Fruit fly (Drosophila melanogaster) whole organism, embryonic: Measurements from ENCODE around the gene CG17803.
A peak's percentile ranks its signal among the peaks of the same experiment; 100 is the strongest.

Source experiments
- CG10267 ChIP-seq: fragments of 200-800 bp; sonication (Bioruptor generic); optimal IDR thresholded peaks from 2 replicates; lab custom pipeline; 2018; ENCODE audit warnings: missing biosample characterization, mild to moderate bottlenecking, missing genetic modification characterization, moderate library complexity
- CG10274 ChIP-seq: fragments of 200-800 bp; sonication (Bioruptor generic); optimal IDR thresholded peaks from 3 replicates; lab custom pipeline; 2017; ENCODE audit warnings: missing biosample characterization, mild to moderate bottlenecking, missing genetic modification characterization
- CG10959 ChIP-seq: fragments of 200-800 bp; sonication (Bioruptor generic); IDR thresholded peaks from 2 replicates; pipeline ENCODE4 v1.3.6; 2022; ENCODE audit warnings: missing biosample characterization, missing genetic modification characterization
- CG11093 ChIP-seq: fragments of 200-800 bp; sonication (Bioruptor generic); IDR thresholded peaks from 3 replicates; pipeline ENCODE4 v1.3.6; 2022; ENCODE audit warnings: missing biosample characterization, missing genetic modification characterization
- CG11247 ChIP-seq: fragments of 200-800 bp; sonication (Bioruptor generic); IDR thresholded peaks from 2 replicates; pipeline ENCODE4 v1.3.6; 2022; ENCODE audit warnings: missing biosample characterization, missing genetic modification characterization
- CG12942 ChIP-seq: fragments of 200-800 bp; sonication (Bioruptor generic); optimal IDR thresholded peaks from 3 replicates; lab custom pipeline; 2016; ENCODE audit warnings: missing biosample characterization, missing genetic modification characterization
- CG16813 ChIP-seq: fragments of 200-800 bp; sonication (Bioruptor generic); IDR thresholded peaks from 3 replicates; pipeline ENCODE4 v1.3.6; 2022; ENCODE audit warnings: missing biosample characterization, missing genetic modification characterization; ENCODE audit not compliant: partially characterized antibody
- CG16815 ChIP-seq: fragments of 200-800 bp; sonication (Bioruptor generic); optimal IDR thresholded peaks from 3 replicates; lab custom pipeline; 2017; ENCODE audit warnings: missing biosample characterization, mild to moderate bottlenecking, missing genetic modification characterization
- CG18599 ChIP-seq: fragments of 200-800 bp; sonication (Bioruptor generic); optimal IDR thresholded peaks from 3 replicates; lab custom pipeline; 2017; ENCODE audit warnings: missing biosample characterization, missing genetic modification characterization, mild to moderate bottlenecking, moderate library complexity, missing genetic modification reagents
- CG31365 ChIP-seq: fragments of 200-800 bp; sonication (Bioruptor generic); optimal IDR thresholded peaks from 2 replicates; lab custom pipeline; 2018; ENCODE audit warnings: missing biosample characterization, mild to moderate bottlenecking, missing genetic modification characterization
- CG7271 ChIP-seq: fragments of 200-800 bp; sonication (Bioruptor generic); optimal IDR thresholded peaks from 2 replicates; lab custom pipeline; 2018; ENCODE audit warnings: missing biosample characterization, mild to moderate bottlenecking, missing genetic modification characterization, moderate library complexity
- CG7372 ChIP-seq: fragments of 200-800 bp; sonication (Bioruptor generic); IDR thresholded peaks from 2 replicates; pipeline ENCODE4 v1.3.6; 2022; ENCODE audit warnings: missing biosample characterization, missing genetic modification characterization
- CG7839 ChIP-seq: fragments of 200-800 bp; sonication (Bioruptor generic); optimal IDR thresholded peaks from 3 replicates; lab custom pipeline; 2018; ENCODE audit warnings: missing biosample characterization, mild to moderate bottlenecking, missing genetic modification characterization, moderate library complexity
- CG8388 ChIP-seq: fragments of 200-800 bp; sonication (Bioruptor generic); optimal IDR thresholded peaks from 2 replicates; lab custom pipeline; 2019; ENCODE audit warnings: missing biosample characterization, mild to moderate bottlenecking, missing genetic modification characterization, moderate library complexity
- CG9797 ChIP-seq: fragments of 200-800 bp; sonication (Bioruptor generic); optimal IDR thresholded peaks from 3 replicates; lab custom pipeline; 2018; ENCODE audit warnings: missing biosample characterization, mild to moderate bottlenecking, missing genetic modification characterization
- Dip2 ChIP-seq: fragments of 200-800 bp; sonication (Bioruptor generic); IDR thresholded peaks from 2 replicates; pipeline ENCODE4 v1.3.6; 2022; ENCODE audit warnings: missing biosample characterization, missing genetic modification characterization
- Dip3 ChIP-seq: fragments of 200-800 bp; sonication (Bioruptor generic); optimal IDR thresholded peaks from 3 replicates; lab custom pipeline; 2016; ENCODE audit warnings: missing biosample characterization, missing genetic modification characterization
- Drgx ChIP-seq: fragments of 200-800 bp; sonication (Bioruptor generic); IDR thresholded peaks from 2 replicates; pipeline ENCODE4 v1.3.6; 2022; ENCODE audit warnings: missing biosample characterization, missing genetic modification characterization
- H2.0 ChIP-seq: fragments of 200-800 bp; sonication (Bioruptor generic); IDR thresholded peaks from 2 replicates; pipeline ENCODE4 v1.3.6; 2022; ENCODE audit warnings: missing biosample characterization, missing genetic modification characterization
- HLHmδ ChIP-seq: fragments of 200-800 bp; sonication (Bioruptor generic); optimal IDR thresholded peaks from 2 replicates; lab custom pipeline; 2018; ENCODE audit warnings: missing biosample characterization, mild to moderate bottlenecking, missing genetic modification characterization, moderate library complexity
- Hr51 ChIP-seq, 2 experiments: fragments of 200-800 bp; sonication (Bioruptor generic); optimal IDR thresholded peaks; 2 replicates in 1 of 2; 3 replicates in 1 of 2; lab custom pipeline; 2016 to 2018; ENCODE audit warnings: missing biosample characterization in 2 of 2, missing genetic modification characterization in 2 of 2, mild to moderate bottlenecking in 1 of 2, moderate library complexity in 1 of 2
- Mad ChIP-seq: fragments of 200-800 bp; sonication (Bioruptor generic); optimal IDR thresholded peaks from 2 replicates; lab custom pipeline; 2016; ENCODE audit warnings: missing biosample characterization, missing genetic modification characterization
- Nf-YB ChIP-seq: fragments of 200-800 bp; sonication (Bioruptor generic); optimal IDR thresholded peaks from 3 replicates; lab custom pipeline; 2019; ENCODE audit warnings: missing biosample characterization, mild to moderate bottlenecking, missing genetic modification characterization, moderate library complexity
- Poxn ChIP-seq: fragments of 200-800 bp; sonication (Bioruptor generic); IDR thresholded peaks from 2 replicates; pipeline ENCODE4 v1.3.6; 2022; ENCODE audit warnings: missing biosample characterization, missing genetic modification characterization
- Sry-β ChIP-seq: fragments of 200-800 bp; sonication (Bioruptor generic); optimal IDR thresholded peaks from 2 replicates; lab custom pipeline; 2018; ENCODE audit warnings: missing biosample characterization, mild to moderate bottlenecking, missing genetic modification characterization, moderate library complexity
- abd-A ChIP-seq: fragments of 200-800 bp; sonication (Bioruptor generic); optimal IDR thresholded peaks from 3 replicates; lab custom pipeline; 2019; ENCODE audit warnings: missing biosample characterization, mild to moderate bottlenecking, missing genetic modification characterization, moderate library complexity
- bab2 ChIP-seq: fragments of 200-800 bp; sonication (Bioruptor generic); optimal IDR thresholded peaks from 2 replicates; lab custom pipeline; 2016; ENCODE audit warnings: missing biosample characterization, missing genetic modification characterization
- da ChIP-seq: fragments of 200-800 bp; sonication (Bioruptor generic); optimal IDR thresholded peaks from 2 replicates; lab custom pipeline; 2016; ENCODE audit warnings: missing biosample characterization, missing genetic modification characterization
- dan ChIP-seq: fragments of 200-800 bp; sonication (Bioruptor generic); IDR thresholded peaks from 2 replicates; pipeline ENCODE4 v1.3.6; 2022; ENCODE audit warnings: missing biosample characterization, missing genetic modification characterization
- dysf ChIP-seq: fragments of 200-800 bp; sonication (Bioruptor generic); IDR thresholded peaks from 3 replicates; pipeline ENCODE4 v1.3.6; 2022; ENCODE audit warnings: missing biosample characterization, missing genetic modification characterization
- en ChIP-seq: fragments of 200-800 bp; sonication (Bioruptor generic); optimal IDR thresholded peaks from 2 replicates; lab custom pipeline; 2016; ENCODE audit warnings: missing biosample characterization, missing genetic modification characterization
- fu2 ChIP-seq: fragments of 200-800 bp; sonication (Bioruptor generic); optimal IDR thresholded peaks from 2 replicates; lab custom pipeline; 2016; ENCODE audit warnings: missing biosample characterization, missing genetic modification characterization
- gce ChIP-seq: fragments of 200-800 bp; sonication (Bioruptor generic); IDR thresholded peaks from 3 replicates; pipeline ENCODE4 v1.3.6; 2022; ENCODE audit warnings: missing biosample characterization, missing genetic modification characterization
- jigr1 ChIP-seq: fragments of 200-800 bp; sonication (Bioruptor generic); IDR thresholded peaks from 3 replicates; pipeline ENCODE4 v1.3.6; 2022; ENCODE audit warnings: missing biosample characterization, missing genetic modification characterization
- jing ChIP-seq: fragments of 200-800 bp; sonication (Bioruptor generic); optimal IDR thresholded peaks from 2 replicates; lab custom pipeline; 2018; ENCODE audit warnings: missing biosample characterization, mild to moderate bottlenecking, missing genetic modification characterization
- lola ChIP-seq, 3 experiments: fragments of >200 bp in 2 of 3; fragments of 200-800 bp in 1 of 3; sonication (Bioruptor generic) in 1 of 3; optimal IDR thresholded peaks; 2 replicates each; lab custom pipeline; 2017 to 2019; ENCODE audit warnings: missing biosample characterization in 3 of 3, missing genetic modification characterization in 3 of 3, mild to moderate bottlenecking in 1 of 3, moderate library complexity in 1 of 3
- mam ChIP-seq: fragments of 200-800 bp; sonication (Bioruptor generic); optimal IDR thresholded peaks from 3 replicates; lab custom pipeline; 2016; ENCODE audit warnings: missing biosample characterization, missing genetic modification characterization
- pb ChIP-seq: fragments of 200-800 bp; sonication (Bioruptor generic); optimal IDR thresholded peaks from 3 replicates; lab custom pipeline; 2016; ENCODE audit warnings: missing biosample characterization, missing genetic modification characterization
- schlank ChIP-seq: fragments of 200-800 bp; sonication (Bioruptor generic); optimal IDR thresholded peaks from 2 replicates; lab custom pipeline; 2018; ENCODE audit warnings: missing biosample characterization, mild to moderate bottlenecking, missing genetic modification characterization
- sens-2 ChIP-seq: fragments of 200-800 bp; sonication (Bioruptor generic); IDR thresholded peaks from 2 replicates; pipeline ENCODE4 v1.3.6; 2022; ENCODE audit warnings: missing biosample characterization, missing genetic modification characterization
- shn ChIP-seq: fragments of 200-800 bp; sonication (Bioruptor generic); optimal IDR thresholded peaks from 3 replicates; lab custom pipeline; 2016; ENCODE audit warnings: missing biosample characterization, missing genetic modification characterization
- tll ChIP-seq, 2 experiments: fragments of 200-800 bp in 1 of 2; fragments of >200 bp in 1 of 2; sonication (Bioruptor generic) in 1 of 2; optimal IDR thresholded peaks; 2 replicates each; lab custom pipeline; 2017 to 2019; ENCODE audit warnings: missing biosample characterization in 2 of 2, missing genetic modification characterization in 2 of 2, mild to moderate bottlenecking in 1 of 2, moderate library complexity in 1 of 2
- z ChIP-seq: fragments of 200-800 bp; sonication (Bioruptor generic); IDR thresholded peaks from 3 replicates; pipeline ENCODE4 v1.3.6; 2022; ENCODE audit warnings: missing biosample characterization, missing genetic modification characterization

Gene CG17803

DNA sequence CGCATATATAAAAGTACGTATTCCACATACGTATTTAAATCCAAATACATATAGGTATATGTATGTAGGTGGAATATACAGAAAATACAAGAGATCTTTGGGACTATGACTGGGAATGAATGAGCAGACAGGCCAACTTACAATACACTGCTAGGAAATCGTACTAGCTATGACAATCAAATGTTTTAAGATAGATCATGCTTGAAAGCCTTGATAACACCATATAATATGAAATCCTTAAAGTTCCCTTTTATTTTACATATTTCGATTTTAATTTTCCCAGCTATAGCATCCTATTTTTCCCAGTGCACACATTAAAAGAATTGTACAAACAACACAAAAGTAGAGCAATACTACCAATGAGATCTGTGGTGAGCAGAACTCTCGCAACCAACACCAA lies 19.9 kb downstream of the CG17803 start (continued):
- TF ChIP-seq da (GFP tag; lab: Kevin White, UChicago) = peak; percentile 26
- peak; percentile 86 for TF ChIP-seq Drgx (GFP tag; lab: Robert Waterston, UW)
- peak; percentile 64 for TF ChIP-seq en (GFP tag; lab: Kevin White, UChicago)
- TF ChIP-seq CG7271 (tag; lab: Kevin White, UChicago) = no peak
- TF ChIP-seq HLHmδ (GFP tag; lab: Kevin White, UChicago) = no peak
- peak; percentile 56 for TF ChIP-seq CG10959 (GFP tag; lab: Robert Waterston, UW)
- TF ChIP-seq pb (GFP tag; lab: Kevin White, UChicago) = peak; percentile 72
- TF ChIP-seq sens-2 (GFP tag; lab: Robert Waterston, UW) = peak; percentile 63
- peak; percentile 59 for TF ChIP-seq CG31365 (tag; lab: Kevin White, UChicago)
- no peak for TF ChIP-seq CG9797
- peak; percentile 40 for TF ChIP-seq Nf-YB
- no peak for TF ChIP-seq tll (GFP tag; optimal IDR thresholded peaks at IDR 0.05; lab: Kevin White, UChicago)
- TF ChIP-seq dan (GFP tag; lab: Robert Waterston, UW) = no peak
- peak; percentile 82 for TF ChIP-seq mam (GFP tag; lab: Kevin White, UChicago)
- TF ChIP-seq jigr1 (GFP tag; lab: Robert Waterston, UW) = peak; percentile 40; the same call in 1 of the 3 replicates
- TF ChIP-seq Dip2 (GFP tag; lab: Robert Waterston, UW) = no peak
- peak; percentile 73 for TF ChIP-seq CG8388 (GFP tag; lab: Kevin White, UChicago)
- peak; percentile 52 for TF ChIP-seq CG12942 (GFP tag; lab: Kevin White, UChicago)
- peak; percentile 44 for TF ChIP-seq shn (GFP tag; lab: Kevin White, UChicago)
- peak; percentile 76; the same call in 2 of the 3 replicates for TF ChIP-seq gce (GFP tag; lab: Robert Waterston, UW)
- TF ChIP-seq dysf (GFP tag; lab: Robert Waterston, UW) = peak; percentile 93
- TF ChIP-seq fu2 (GFP tag; lab: Kevin White, UChicago) = peak; percentile 48
- peak; percentile 42; the same call in 2 of the 3 replicates for TF ChIP-seq CG11093 (GFP tag; lab: Robert Waterston, UW)
- peak; percentile 26 for TF ChIP-seq jing (GFP tag; lab: Kevin White, UChicago)
- TF ChIP-seq Sry-β (GFP tag; lab: Kevin White, UChicago) = no peak
- TF ChIP-seq Mad (GFP tag; lab: Kevin White, UChicago) = peak; percentile 33
- 0 out of 3 replicates have a peak, but pooled peaks have one; percentile 10 for TF ChIP-seq z (GFP tag; lab: Robert Waterston, UW)
- no peak for TF ChIP-seq CG16813 (GFP tag; lab: Robert Waterston, UW)
- no peak for TF ChIP-seq CG16815
- TF ChIP-seq CG7839 (tag; lab: Kevin White, UChicago) = peak; percentile 90
- TF ChIP-seq CG10274 (GFP tag; lab: Kevin White, UChicago) = peak; percentile 47
- TF ChIP-seq schlank = peak; percentile 73
- peak; percentile 66 for TF ChIP-seq CG10267 (tag; lab: Kevin White, UChicago)
- peak; percentile 88 for TF ChIP-seq CG11247
- peak; percentile 69 for TF ChIP-seq H2.0 (GFP tag; lab: Robert Waterston, UW)
- TF ChIP-seq CG18599 = peak; percentile 78
- TF ChIP-seq Poxn = no peak
- peak; percentile 19 to 84 for TF ChIP-seq Hr51 (GFP tag; optimal IDR thresholded peaks at IDR 0.05; lab: Kevin White, UChicago)
- TF ChIP-seq Dip3 (GFP tag; lab: Kevin White, UChicago) = peak; percentile 65
- no peak for TF ChIP-seq lola (GFP tag; optimal IDR thresholded peaks at IDR 0.05; lab: Kevin White, UChicago)
- TF ChIP-seq CG7372 (GFP tag; lab: Robert Waterston, UW) = peak; percentile 85
- peak; percentile 38 for TF ChIP-seq abd-A (tag; lab: Kevin White, UChicago)
- peak; percentile 87 for TF ChIP-seq bab2 (GFP tag; lab: Kevin White, UChicago)
- TF ChIP-seq, all 482 proteins: peak for 372
